Fruit fly (Drosophila melanogaster): Measurements from ENCODE around the gene CHMP2B.

Gene CHMP2B

DNA sequence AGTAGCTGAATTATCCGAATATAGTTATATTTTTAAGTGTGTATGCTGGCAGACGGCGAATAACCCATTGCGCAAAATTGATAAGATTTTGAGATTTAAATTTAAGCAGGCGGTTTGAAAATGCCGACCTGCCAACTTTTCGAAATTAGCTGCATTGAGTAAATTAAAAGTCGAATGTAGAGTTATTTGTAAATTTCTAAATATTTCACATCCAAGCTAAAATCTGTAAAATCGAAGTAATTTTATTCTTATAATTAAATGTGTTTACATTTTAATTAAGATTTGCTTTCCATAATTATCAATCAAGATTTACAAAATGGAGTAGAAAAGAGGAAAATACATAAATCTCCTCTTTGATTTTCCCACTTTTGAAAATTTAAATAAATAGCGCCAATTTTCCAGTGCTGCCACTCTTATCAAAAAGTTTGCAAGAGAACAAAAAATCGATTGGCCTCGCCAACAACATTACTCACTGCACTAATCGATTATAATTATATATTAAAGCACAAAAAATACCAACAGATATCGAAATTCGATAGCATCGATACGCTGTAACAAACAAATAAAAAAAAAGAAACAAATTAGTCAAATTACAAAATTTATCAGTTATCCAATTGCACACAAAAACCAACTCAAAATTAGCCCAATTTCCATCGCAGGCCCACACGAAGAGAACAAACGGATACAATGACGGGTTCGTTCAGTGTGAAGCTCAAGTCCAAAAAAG lies 5.6 kb upstream of the CHMP2B start, which contains the start of gene Yod1 (continued):
- TF ChIP-seq CG1792 (GFP tag; optimal IDR thresholded peaks at IDR 0.05): no peak
- TF ChIP-seq Lim3 (GFP tag; IDR thresholded peaks at IDR 0.05): no peak
- TF ChIP-seq grau (tag; optimal IDR thresholded peaks at IDR 0.05): no peak
- TF ChIP-seq sens-2 (GFP tag; IDR thresholded peaks at IDR 0.05): no peak
- no peak for TF ChIP-seq sob (GFP tag; IDR thresholded peaks at IDR 0.05)
- TF ChIP-seq btn (GFP tag; optimal IDR thresholded peaks at IDR 0.05): no peak
- TF ChIP-seq nerfin-2 (GFP tag; IDR thresholded peaks at IDR 0.05; ENCODE audit: partially characterized antibody): peak; percentile 69; the same call in 1 of the 2 replicates
- no peak for TF ChIP-seq psq (GFP tag; optimal IDR thresholded peaks at IDR 0.05)
- no peak for TF ChIP-seq CG4404 (GFP tag; IDR thresholded peaks at IDR 0.05)
- no peak for TF ChIP-seq Sry-β (GFP tag; optimal IDR thresholded peaks at IDR 0.05)
- TF ChIP-seq Dref (GFP tag; IDR thresholded peaks at IDR 0.05): peak; percentile 94
- no peak for TF ChIP-seq insv (GFP tag; optimal IDR thresholded peaks at IDR 0.05)
- TF ChIP-seq sc (optimal IDR thresholded peaks at IDR 0.05): no peak
- no peak for TF ChIP-seq sc (GFP tag; optimal IDR thresholded peaks at IDR 0.05)
- no peak for TF ChIP-seq CG17328 (GFP tag; IDR thresholded peaks at IDR 0.05)
- TF ChIP-seq inv (GFP tag; IDR thresholded peaks at IDR 0.05; ENCODE audit: partially characterized antibody): peak; percentile 35
- no peak for TF ChIP-seq pan (optimal IDR thresholded peaks at IDR 0.05)
- no peak for TF ChIP-seq pan (GFP tag; optimal IDR thresholded peaks at IDR 0.05 in 1 of 2, IDR thresholded peaks at IDR 0.05 in 1 of 2)
- TF ChIP-seq pros (GFP tag; optimal IDR thresholded peaks at IDR 0.05): no peak
- no peak for TF ChIP-seq CG2199 (GFP tag; IDR thresholded peaks at IDR 0.05)
- no peak for TF ChIP-seq ab (GFP tag; optimal IDR thresholded peaks at IDR 0.05)
- TF ChIP-seq CG8359 (GFP tag; optimal IDR thresholded peaks at IDR 0.05; ENCODE audit: borderline replicate concordance): no peak
- TF ChIP-seq ems (GFP tag; optimal IDR thresholded peaks at IDR 0.05): no peak
- no peak for TF ChIP-seq CG18599 (GFP tag; optimal IDR thresholded peaks at IDR 0.05)
- no peak for TF ChIP-seq peb (GFP tag; IDR thresholded peaks at IDR 0.05)
- TF ChIP-seq Dek (tag; optimal IDR thresholded peaks at IDR 0.05): peak; percentile 2
- no peak for TF ChIP-seq oc (tag; optimal IDR thresholded peaks at IDR 0.05)
- TF ChIP-seq PHDP (tag; optimal IDR thresholded peaks at IDR 0.05): no peak
- TF ChIP-seq CG2889 (GFP tag; IDR thresholded peaks at IDR 0.05): no peak
- no peak for TF ChIP-seq CG6272 (GFP tag; IDR thresholded peaks at IDR 0.05)
- TF ChIP-seq CG9876 (GFP tag; optimal IDR thresholded peaks at IDR 0.05): no peak
- peak; percentile 69 for TF ChIP-seq sqz (GFP tag; optimal IDR thresholded peaks at IDR 0.05)
- no peak for TF ChIP-seq CG7357 (GFP tag; IDR thresholded peaks at IDR 0.05)
- no peak for TF ChIP-seq salm (tag; optimal IDR thresholded peaks at IDR 0.05)
- no peak for TF ChIP-seq CG6654 (GFP tag; optimal IDR thresholded peaks at IDR 0.05)
- TF ChIP-seq CG16813 (GFP tag; IDR thresholded peaks at IDR 0.05; ENCODE audit: partially characterized antibody): peak; percentile 64
- no peak for TF ChIP-seq Atf-2 (GFP tag; optimal IDR thresholded peaks at IDR 0.05)
- TF ChIP-seq CG3407 (GFP tag; optimal IDR thresholded peaks at IDR 0.05): no peak
- no peak for TF ChIP-seq B-H2 (GFP tag; optimal IDR thresholded peaks at IDR 0.05)
- TF ChIP-seq ash1 (GFP tag; optimal IDR thresholded peaks at IDR 0.05): no peak
- no peak for TF ChIP-seq CG15011 (GFP tag; optimal IDR thresholded peaks at IDR 0.05)
- TF ChIP-seq Mes4 (GFP tag; optimal IDR thresholded peaks at IDR 0.05): no peak
- TF ChIP-seq CG8290 (GFP tag; optimal IDR thresholded peaks at IDR 0.05): no peak
- no peak for TF ChIP-seq CG8290 (tag; optimal IDR thresholded peaks at IDR 0.05)
- TF ChIP-seq YL-1 (GFP tag; optimal IDR thresholded peaks at IDR 0.05): no peak
- TF ChIP-seq ham (GFP tag; IDR thresholded peaks at IDR 0.05): no peak
- TF ChIP-seq GATAe (GFP tag; conservative IDR thresholded peaks at IDR 0.05): no peak
- no peak for TF ChIP-seq Neu2 (GFP tag; optimal IDR thresholded peaks at IDR 0.05; ENCODE audit: borderline replicate concordance)
- no peak for TF ChIP-seq gsb (GFP tag; IDR thresholded peaks at IDR 0.05)
- TF ChIP-seq Aef1 (GFP tag; IDR thresholded peaks at IDR 0.05): no peak
- no peak for TF ChIP-seq sug (tag; optimal IDR thresholded peaks at IDR 0.05)
- TF ChIP-seq CG13123 (GFP tag; optimal IDR thresholded peaks at IDR 0.05): no peak

All from whole organism, embryonic.